Worm (Caenorhabditis elegans) whole organism, early embryonic: ENCODE data around the gene mfn-1.

Source experiments
- aly-1 ChIP-seq: sonication (generic microtip); optimal IDR thresholded peaks from 2 replicates; lab custom pipeline; 2016; ENCODE audit warnings: missing genetic modification characterization, missing compliant biosample characterization
- ama-1 ChIP-seq: fragments of 150-350 bp; optimal IDR thresholded peaks from 2 replicates; lab custom pipeline; 2014
- ceh-36 ChIP-seq: sonication (generic microtip); optimal IDR thresholded peaks from 2 replicates; lab custom pipeline; 2016; ENCODE audit warnings: missing genetic modification characterization, inconsistent platforms, missing compliant biosample characterization
- tra-4 ChIP-seq: sonication (generic microtip); optimal IDR thresholded peaks from 2 replicates; lab custom pipeline; 2017; ENCODE audit warnings: missing genetic modification characterization, missing compliant biosample characterization

DNA sequence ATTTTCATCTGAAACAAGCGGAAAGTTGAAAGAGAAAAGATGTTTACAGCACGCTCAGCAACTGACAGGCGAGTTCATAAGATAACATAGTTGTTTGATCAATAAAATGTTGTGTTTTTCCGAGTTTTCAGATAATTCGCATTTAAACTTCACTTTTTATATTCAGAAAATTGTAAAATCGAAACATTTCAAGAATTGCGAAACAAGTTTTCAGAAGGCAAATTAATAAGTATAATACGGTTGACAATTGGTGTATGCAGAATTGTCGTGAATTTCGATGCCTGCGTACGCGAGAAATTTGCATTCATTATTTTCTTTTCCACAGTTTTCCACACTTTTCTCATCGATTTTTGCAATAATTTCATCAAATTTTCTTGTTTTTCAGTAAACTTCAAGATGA is 23.5 kb upstream of the mfn-1 start, which contains the start of the genes ooc-3 and B0334.4:
- TF ChIP-seq ceh-36: no peak
- TF ChIP-seq aly-1: no peak
- TF ChIP-seq tra-4 (tag; lab: Kevin White, UChicago): no peak
- no peak for TF ChIP-seq ama-1 (lab: Kevin White, UChicago)
